Worm (Caenorhabditis elegans): ENCODE data around the gene cyn-3.
A peak's percentile ranks its signal among the peaks of the same experiment; 100 is the strongest.

Gene cyn-3

ce11 chrV:15189567-15189966 lies at the start of gene cyn-3:
Gene cyn-3 (plus strand): TSS chrV:15189927.
- TF ChIP-seq Y95B8A.8 (GFP tag; IDR thresholded peaks at IDR 0.05) (no peak), ceh-100 (GFP tag; IDR thresholded peaks at IDR 0.05) (peak; percentile 71), somi-1 (GFP tag; optimal IDR thresholded peaks at IDR 0.05) (no peak), snpc-3.4 (tag; optimal IDR thresholded peaks at IDR 0.05) (peak; percentile 69), nhr-80 (tag; optimal IDR thresholded peaks at IDR 0.05) (no peak), die-1 (tag; optimal IDR thresholded peaks at IDR 0.05) (no peak), rcor-1 (GFP tag; IDR thresholded peaks at IDR 0.05) (peak; percentile 65; the same call in 1 of the 2 replicates), sdz-38 (tag; optimal IDR thresholded peaks at IDR 0.05) (no peak), attf-6 (GFP tag; IDR thresholded peaks at IDR 0.05) (peak; percentile 50; the same call in 1 of the 2 replicates), F10E7.11 (tag; optimal IDR thresholded peaks at IDR 0.05) (no peak), ceh-91 (GFP tag; IDR thresholded peaks at IDR 0.05) (peak; percentile 67), lag-1 (GFP tag; IDR thresholded peaks at IDR 0.05) (no peak), mcd-1 (GFP tag; IDR thresholded peaks at IDR 0.05) (peak; percentile 98), D2030.7 (GFP tag; IDR thresholded peaks at IDR 0.05) (peak; percentile 49; the same call in 1 of the 2 replicates), attf-3 (GFP tag; conservative IDR thresholded peaks at IDR 0.05) (0 out of 2 replicates have a peak, but pooled peaks have one; percentile 39), F55B11.4 (tag; optimal IDR thresholded peaks at IDR 0.05; ENCODE audit: borderline replicate concordance, insufficient read depth) (no peak), ceh-27 (GFP tag; optimal IDR thresholded peaks at IDR 0.05) (peak; percentile 34), ztf-26 (tag; optimal IDR thresholded peaks at IDR 0.05) (peak; percentile 50), efl-1 (GFP tag; optimal IDR thresholded peaks at IDR 0.05) (peak; percentile 90), lin-35 (GFP tag; optimal IDR thresholded peaks at IDR 0.05) (peak; percentile 64 to 96 (median 65)), ztf-3 (GFP tag; optimal IDR thresholded peaks at IDR 0.05) (no peak), cebp-1 (GFP tag; IDR thresholded peaks at IDR 0.05) (no peak), cebp-1 (tag; optimal IDR thresholded peaks at IDR 0.05) (peak; percentile 67), snpc-1.1 (tag; optimal IDR thresholded peaks at IDR 0.05; ENCODE audit: insufficient read depth) (peak; percentile 46), F23B12.7 (tag; optimal IDR thresholded peaks at IDR 0.05; ENCODE audit: insufficient read depth) (peak; percentile 90), madf-8 (GFP tag; conservative IDR thresholded peaks at IDR 0.05) (peak; percentile 54), pha-4 (tag; optimal IDR thresholded peaks at IDR 0.05) (peak; percentile 44), ztf-18 (tag; optimal IDR thresholded peaks at IDR 0.05) (peak; percentile 14), ZK185.1 (tag; optimal IDR thresholded peaks at IDR 0.05; ENCODE audit: poor library complexity, severe bottlenecking) (peak; percentile 74), snpc-4 (GFP tag; optimal IDR thresholded peaks at IDR 0.05) (peak; percentile 30), snpc-4 (tag; optimal IDR thresholded peaks at IDR 0.05) (peak; percentile 11 to 68 (median 52)), lsl-1 (GFP tag; optimal IDR thresholded peaks at IDR 0.05) (peak; percentile 44), xnd-1 (tag; optimal IDR thresholded peaks at IDR 0.05) (peak; percentile 30), pbrm-1 (GFP tag; IDR thresholded peaks at IDR 0.05) (peak; percentile 41; the same call in 1 of the 2 replicates), unc-130 (GFP tag; optimal IDR thresholded peaks at IDR 0.05) (no peak), dox-1 (GFP tag; IDR thresholded peaks at IDR 0.05) (peak; percentile 75), B0336.3 (GFP tag; IDR thresholded peaks at IDR 0.05) (0 out of 2 replicates have a peak, but pooled peaks have one; percentile 16), hmg-1.2 (GFP tag; IDR thresholded peaks at IDR 0.05) (peak; percentile 54), F33H1.4 (GFP tag; IDR thresholded peaks at IDR 0.05) (peak; percentile 47), lin-54 (GFP tag; optimal IDR thresholded peaks at IDR 0.05) (peak; percentile 99), lin-40 (tag; optimal IDR thresholded peaks at IDR 0.05) (peak; percentile 76), F39B2.1 (GFP tag; IDR thresholded peaks at IDR 0.05) (no peak), nfyb-1 (GFP tag; IDR thresholded peaks at IDR 0.05) (peak; percentile 91), attf-5 (GFP tag; optimal IDR thresholded peaks at IDR 0.05) (peak; percentile 83), madf-6 (GFP tag; IDR thresholded peaks at IDR 0.05) (peak; percentile 85), nfya-2 (GFP tag; IDR thresholded peaks at IDR 0.05) (no peak), F37B4.10 (GFP tag; IDR thresholded peaks at IDR 0.05) (no peak), F49E8.2 (tag; optimal IDR thresholded peaks at IDR 0.05; ENCODE audit: insufficient read depth) (peak; percentile 4)

Data from whole organism, young adult.